Fruit fly (Drosophila melanogaster) whole organism, embryonic: Measurements from ENCODE around the gene CG8814.

Experiments used
- Atf3 ChIP-seq: fragments of 200-800 bp; sonication (Bioruptor generic); optimal IDR thresholded peaks from 3 replicates; lab custom pipeline; 2016; ENCODE audit warnings: missing biosample characterization, missing genetic modification characterization
- Bgb ChIP-seq: fragments of 200-800 bp; sonication (Bioruptor generic); IDR thresholded peaks from 2 replicates; pipeline ENCODE4 v1.3.6; 2022; ENCODE audit warnings: missing biosample characterization, missing genetic modification characterization; ENCODE audit not compliant: partially characterized antibody
- Bteb2 ChIP-seq: fragments of 200-800 bp; sonication (Bioruptor generic); optimal IDR thresholded peaks from 2 replicates; lab custom pipeline; 2016; ENCODE audit warnings: missing biosample characterization, missing genetic modification characterization
- CG10321 ChIP-seq: fragments of 200-800 bp; sonication (Bioruptor generic); IDR thresholded peaks from 2 replicates; pipeline ENCODE4 v1.3.6; 2022; ENCODE audit warnings: missing biosample characterization, missing genetic modification characterization
- CG10431 ChIP-seq: fragments of 200-800 bp; sonication (Bioruptor generic); optimal IDR thresholded peaks from 3 replicates; lab custom pipeline; 2018; ENCODE audit warnings: missing biosample characterization, mild to moderate bottlenecking, missing genetic modification characterization
- CG10543 ChIP-seq: fragments of 200-800 bp; sonication (Bioruptor generic); optimal IDR thresholded peaks from 3 replicates; lab custom pipeline; 2017; ENCODE audit warnings: missing biosample characterization, mild to moderate bottlenecking, missing genetic modification characterization, moderate library complexity
- CG10654 ChIP-seq: fragments of 200-800 bp; sonication (Bioruptor generic); optimal IDR thresholded peaks from 2 replicates; lab custom pipeline; 2016; ENCODE audit warnings: missing biosample characterization, missing genetic modification characterization
- CG13123 ChIP-seq: fragments of 200-800 bp; sonication (Bioruptor generic); optimal IDR thresholded peaks from 2 replicates; lab custom pipeline; 2016; ENCODE audit warnings: missing biosample characterization, missing genetic modification characterization
- CG17328 ChIP-seq: fragments of 200-800 bp; sonication (Bioruptor generic); IDR thresholded peaks from 2 replicates; pipeline ENCODE4 v1.3.6; 2022; ENCODE audit warnings: missing biosample characterization, missing genetic modification characterization
- CG1792 ChIP-seq: fragments of 200-800 bp; sonication (Bioruptor generic); optimal IDR thresholded peaks from 2 replicates; lab custom pipeline; 2016; ENCODE audit warnings: missing biosample characterization, missing genetic modification characterization
- CG2199 ChIP-seq: fragments of 200-800 bp; sonication (Bioruptor generic); IDR thresholded peaks from 3 replicates; pipeline ENCODE4 v1.3.6; 2022; ENCODE audit warnings: missing biosample characterization, missing genetic modification characterization
- CG3163 ChIP-seq: fragments of 200-800 bp; sonication (Bioruptor generic); optimal IDR thresholded peaks from 3 replicates; lab custom pipeline; 2016; ENCODE audit warnings: missing biosample characterization, missing genetic modification characterization
- CG42726 ChIP-seq: fragments of 200-800 bp; sonication (Bioruptor generic); IDR thresholded peaks from 2 replicates; pipeline ENCODE4 v1.3.6; 2022; ENCODE audit warnings: missing biosample characterization, missing genetic modification characterization; ENCODE audit not compliant: partially characterized antibody
- CG4282 ChIP-seq: fragments of 200-800 bp; sonication (Bioruptor generic); optimal IDR thresholded peaks from 2 replicates; lab custom pipeline; 2016; ENCODE audit warnings: missing biosample characterization, missing genetic modification characterization
- CG4360 ChIP-seq: fragments of 200-800 bp; sonication (Bioruptor generic); IDR thresholded peaks from 2 replicates; pipeline ENCODE4 v1.3.6; 2022; ENCODE audit warnings: missing biosample characterization, missing genetic modification characterization
- CG5245 ChIP-seq: fragments of 200-800 bp; sonication (Bioruptor generic); optimal IDR thresholded peaks from 3 replicates; lab custom pipeline; 2016; ENCODE audit warnings: missing biosample characterization, missing genetic modification characterization
- CG6765 ChIP-seq: fragments of 200-800 bp; sonication (Bioruptor generic); optimal IDR thresholded peaks from 3 replicates; lab custom pipeline; 2017; ENCODE audit warnings: missing biosample characterization, mild to moderate bottlenecking, missing genetic modification characterization
- CG7357 ChIP-seq: fragments of 200-800 bp; sonication (Bioruptor generic); IDR thresholded peaks from 3 replicates; pipeline ENCODE4 v1.3.6; 2022; ENCODE audit warnings: missing biosample characterization, missing genetic modification characterization
- CG8478 ChIP-seq: fragments of >200 bp; optimal IDR thresholded peaks from 2 replicates; lab custom pipeline; 2018
- Chrac-16 ChIP-seq: fragments of 200-800 bp; sonication (Bioruptor generic); optimal IDR thresholded peaks from 3 replicates; lab custom pipeline; 2016; ENCODE audit warnings: missing biosample characterization, missing genetic modification characterization
- Deaf1 ChIP-seq: fragments of 200-800 bp; optimal IDR thresholded peaks from 3 replicates; lab custom pipeline; 2019; ENCODE audit warnings: missing biosample characterization, mild to moderate bottlenecking, missing genetic modification characterization, moderate library complexity
- Dip2 ChIP-seq: fragments of 200-800 bp; sonication (Bioruptor generic); IDR thresholded peaks from 2 replicates; pipeline ENCODE4 v1.3.6; 2022; ENCODE audit warnings: missing biosample characterization, missing genetic modification characterization
- Dref ChIP-seq: fragments of 200-800 bp; sonication (Bioruptor generic); IDR thresholded peaks from 2 replicates; pipeline ENCODE4 v1.3.6; 2022; ENCODE audit warnings: missing biosample characterization, missing genetic modification characterization
- Fer3 ChIP-seq: fragments of 200-800 bp; sonication (Bioruptor generic); optimal IDR thresholded peaks from 2 replicates; lab custom pipeline; 2018; ENCODE audit warnings: missing biosample characterization, mild to moderate bottlenecking, missing genetic modification characterization, moderate library complexity
- HmgD ChIP-seq: fragments of 200-800 bp; sonication (Bioruptor generic); optimal IDR thresholded peaks from 3 replicates; lab custom pipeline; 2016; ENCODE audit warnings: missing biosample characterization, missing genetic modification characterization
- Hsf ChIP-seq: fragments of 200-800 bp; sonication (Bioruptor generic); optimal IDR thresholded peaks from 3 replicates; lab custom pipeline; 2016; ENCODE audit warnings: missing biosample characterization, missing genetic modification characterization
- Mrtf ChIP-seq: fragments of 200-800 bp; sonication (Bioruptor generic); IDR thresholded peaks from 3 replicates; pipeline ENCODE4 v1.3.6; 2022; ENCODE audit warnings: missing biosample characterization, missing genetic modification characterization
- Optix ChIP-seq: fragments of 200-800 bp; sonication (Bioruptor generic); IDR thresholded peaks from 3 replicates; pipeline ENCODE4 v1.3.6; 2022; ENCODE audit warnings: missing biosample characterization, missing genetic modification characterization
- Sox102F ChIP-seq: fragments of 200-800 bp; sonication (Bioruptor generic); optimal IDR thresholded peaks from 2 replicates; lab custom pipeline; 2018; ENCODE audit warnings: missing biosample characterization, mild to moderate bottlenecking, missing genetic modification characterization, moderate library complexity
- Ssrp ChIP-seq: fragments of 200-800 bp; sonication (Bioruptor generic); optimal IDR thresholded peaks from 2 replicates; lab custom pipeline; 2018; ENCODE audit warnings: missing biosample characterization, mild to moderate bottlenecking, missing genetic modification characterization, moderate library complexity
- ac ChIP-seq: fragments of 200-800 bp; sonication (Bioruptor generic); optimal IDR thresholded peaks from 3 replicates; lab custom pipeline; 2017; ENCODE audit warnings: missing biosample characterization, mild to moderate bottlenecking, missing genetic modification characterization
- aop ChIP-seq: fragments of 200-800 bp; sonication (Bioruptor generic); IDR thresholded peaks from 2 replicates; pipeline ENCODE4 v1.3.6; 2022; ENCODE audit warnings: missing biosample characterization, missing genetic modification characterization
- disco-r ChIP-seq: fragments of 200-800 bp; sonication (Bioruptor generic); optimal IDR thresholded peaks from 2 replicates; lab custom pipeline; 2016; ENCODE audit warnings: missing biosample characterization, missing genetic modification characterization
- dysf ChIP-seq: fragments of 200-800 bp; sonication (Bioruptor generic); IDR thresholded peaks from 3 replicates; pipeline ENCODE4 v1.3.6; 2022; ENCODE audit warnings: missing biosample characterization, missing genetic modification characterization
- fd102C ChIP-seq: fragments of 200-800 bp; sonication (Bioruptor generic); optimal IDR thresholded peaks from 2 replicates; lab custom pipeline; 2018; ENCODE audit warnings: missing biosample characterization, mild to moderate bottlenecking, missing genetic modification characterization, moderate library complexity
- fd3F ChIP-seq: fragments of 200-800 bp; sonication (Bioruptor generic); optimal IDR thresholded peaks from 2 replicates; lab custom pipeline; 2018; ENCODE audit warnings: missing biosample characterization, mild to moderate bottlenecking, missing genetic modification characterization, moderate library complexity
- hkb ChIP-seq, 2 experiments: fragments of 200-800 bp in 1 of 2; fragments of >200 bp in 1 of 2; sonication (Bioruptor generic) in 1 of 2; IDR thresholded peaks in 1 of 2; optimal IDR thresholded peaks in 1 of 2; 2 replicates each; pipeline versions ENCODE4 v1.3.6 to Lab custom; 2017 to 2022; ENCODE audit warnings: missing biosample characterization in 1 of 2, missing genetic modification characterization in 1 of 2
- hth ChIP-seq: fragments of >200 bp; optimal IDR thresholded peaks from 2 replicates; lab custom pipeline; 2017; ENCODE audit warnings: inconsistent platforms
- kah ChIP-seq: fragments of 200-800 bp; sonication (Bioruptor generic); optimal IDR thresholded peaks from 2 replicates; lab custom pipeline; 2018; ENCODE audit warnings: missing biosample characterization, mild to moderate bottlenecking, missing genetic modification characterization
- kay ChIP-seq: fragments of 200-800 bp; sonication (Bioruptor generic); optimal IDR thresholded peaks from 2 replicates; lab custom pipeline; 2016; ENCODE audit warnings: missing biosample characterization, missing genetic modification characterization
- lov ChIP-seq, 2 experiments: fragments of 200-800 bp in 1 of 2; fragments of >200 bp in 1 of 2; sonication (Bioruptor generic) in 1 of 2; IDR thresholded peaks in 1 of 2; optimal IDR thresholded peaks in 1 of 2; 2 replicates in 1 of 2; 3 replicates in 1 of 2; pipeline versions ENCODE4 v1.3.6 to Lab custom; 2017 to 2022; ENCODE audit warnings: missing biosample characterization in 1 of 2, missing genetic modification characterization in 1 of 2
- oc ChIP-seq: fragments of 200-800 bp; sonication (Bioruptor generic); optimal IDR thresholded peaks from 2 replicates; lab custom pipeline; 2018; ENCODE audit warnings: missing biosample characterization, mild to moderate bottlenecking, missing genetic modification characterization, moderate library complexity
- pfk ChIP-seq: fragments of 200-800 bp; sonication (Bioruptor generic); optimal IDR thresholded peaks from 2 replicates; lab custom pipeline; 2018; ENCODE audit warnings: missing biosample characterization, mild to moderate bottlenecking, missing genetic modification characterization, moderate library complexity
- pho ChIP-seq: fragments of 200-800 bp; sonication (Bioruptor generic); optimal IDR thresholded peaks from 2 replicates; lab custom pipeline; 2016; ENCODE audit warnings: missing biosample characterization, missing genetic modification characterization
- phol ChIP-seq: fragments of 200-800 bp; sonication (Bioruptor generic); optimal IDR thresholded peaks from 3 replicates; lab custom pipeline; 2018; ENCODE audit warnings: missing biosample characterization, mild to moderate bottlenecking, missing genetic modification characterization, moderate library complexity
- pnt ChIP-seq: fragments of 200-800 bp; sonication (Bioruptor generic); optimal IDR thresholded peaks from 3 replicates; lab custom pipeline; 2016; ENCODE audit warnings: missing biosample characterization, missing genetic modification characterization
- seq ChIP-seq: fragments of 200-800 bp; sonication (Bioruptor generic); IDR thresholded peaks from 2 replicates; pipeline ENCODE4 v1.3.6; 2022; ENCODE audit warnings: missing biosample characterization, missing genetic modification characterization
- stc ChIP-seq: fragments of 200-800 bp; sonication (Bioruptor generic); IDR thresholded peaks from 2 replicates; pipeline ENCODE4 v1.3.6; 2022; ENCODE audit warnings: missing biosample characterization, missing genetic modification characterization
- tap ChIP-seq: fragments of 200-800 bp; optimal IDR thresholded peaks from 3 replicates; lab custom pipeline; 2019; ENCODE audit warnings: missing biosample characterization, mild to moderate bottlenecking, missing genetic modification characterization, moderate library complexity
- tin ChIP-seq: fragments of 200-800 bp; sonication (Bioruptor generic); optimal IDR thresholded peaks from 3 replicates; lab custom pipeline; 2016; ENCODE audit warnings: missing biosample characterization, missing genetic modification characterization

CG8814 gene

DNA sequence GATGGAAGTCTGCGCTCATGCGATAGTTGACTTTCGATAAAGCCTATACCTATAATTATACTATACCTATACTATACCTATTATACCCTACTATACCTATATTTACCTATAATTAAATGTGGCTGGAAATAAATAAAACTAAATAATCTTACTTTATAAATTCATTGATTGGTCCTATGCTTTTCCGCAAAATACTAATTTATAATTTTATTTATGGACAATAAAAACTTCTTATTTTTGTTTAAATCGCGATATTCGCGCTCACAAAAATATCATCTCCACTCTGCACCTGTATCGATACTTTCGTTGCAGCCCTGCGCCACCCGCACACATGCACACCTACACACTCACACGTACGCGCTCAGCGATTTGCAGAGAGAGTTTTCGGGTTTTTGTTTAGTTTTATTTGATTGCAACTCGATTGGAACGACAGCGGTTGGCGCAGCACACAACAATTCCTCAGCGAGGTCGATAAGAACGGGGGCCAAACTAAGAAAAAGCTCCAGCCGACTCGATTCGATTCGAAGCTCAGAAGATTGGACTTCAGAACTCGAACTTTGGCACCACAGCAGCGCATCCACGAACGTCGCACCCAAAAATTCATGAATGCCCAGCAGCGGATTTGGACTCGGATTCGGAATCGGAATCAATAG lies at the start of gene CG8814 (continued):
- TF ChIP-seq CG10543 (GFP tag; lab: Kevin White, UChicago), result peak; percentile 86
- no peak for TF ChIP-seq fd102C (GFP tag; lab: Kevin White, UChicago)
- no peak for TF ChIP-seq CG6765
- TF ChIP-seq phol (tag; lab: Kevin White, UChicago), result peak; percentile 88
- peak; percentile 14 for TF ChIP-seq Fer3 (tag; lab: Kevin White, UChicago)
- TF ChIP-seq Atf3 (GFP tag; lab: Kevin White, UChicago), result peak; percentile 8
- TF ChIP-seq Ssrp (tag; lab: Kevin White, UChicago), result peak; percentile 55
- TF ChIP-seq pfk (GFP tag; lab: Kevin White, UChicago), result no peak
- 0 out of 3 replicates have a peak, but pooled peaks have one; percentile 37 for TF ChIP-seq CG7357 (GFP tag; lab: Robert Waterston, UW)
- no peak for TF ChIP-seq CG1792 (GFP tag; lab: Kevin White, UChicago)
- no peak for TF ChIP-seq hkb (optimal IDR thresholded peaks at IDR 0.05; lab: Kevin White, UChicago)
- TF ChIP-seq hkb (GFP tag; IDR thresholded peaks at IDR 0.05; lab: Robert Waterston, UW), result no peak
- no peak for TF ChIP-seq CG4282
- no peak for TF ChIP-seq CG10321 (GFP tag; lab: Robert Waterston, UW)
- TF ChIP-seq Sox102F, result peak; percentile 54
- peak; percentile 76 for TF ChIP-seq Dref (GFP tag; lab: Robert Waterston, UW)
- TF ChIP-seq Dip2 (GFP tag; lab: Robert Waterston, UW), result no peak
- peak; percentile 87 for TF ChIP-seq CG8478 (lab: Kevin White, UChicago)
- no peak for TF ChIP-seq tap
- peak; percentile 37 for TF ChIP-seq Hsf (GFP tag; lab: Kevin White, UChicago)
- TF ChIP-seq oc (tag; lab: Kevin White, UChicago), result no peak
- TF ChIP-seq ac (GFP tag; lab: Kevin White, UChicago), result no peak
- TF ChIP-seq CG3163 (GFP tag; lab: Kevin White, UChicago), result no peak
- TF ChIP-seq aop (GFP tag; lab: Robert Waterston, UW), result no peak
- TF ChIP-seq seq, result no peak
- no peak for TF ChIP-seq hth (lab: Kevin White, UChicago)
- peak; percentile 18 for TF ChIP-seq CG5245
- peak; percentile 51 for TF ChIP-seq fd3F (GFP tag; lab: Kevin White, UChicago)
- no peak for TF ChIP-seq disco-r (GFP tag; lab: Kevin White, UChicago)
- peak; percentile 57 for TF ChIP-seq pho (GFP tag; lab: Kevin White, UChicago)
- TF ChIP-seq tin, result peak; percentile 76
- peak; percentile 33 for TF ChIP-seq Bteb2 (GFP tag; lab: Kevin White, UChicago)
- no peak for TF ChIP-seq Optix (GFP tag; lab: Robert Waterston, UW)
- no peak for TF ChIP-seq pnt (GFP tag; lab: Kevin White, UChicago)
- no peak for TF ChIP-seq kah (GFP tag; lab: Kevin White, UChicago)
- no peak for TF ChIP-seq lov (optimal IDR thresholded peaks at IDR 0.05; lab: Kevin White, UChicago)
- TF ChIP-seq lov (GFP tag; IDR thresholded peaks at IDR 0.05; lab: Robert Waterston, UW), result no peak
- TF ChIP-seq Deaf1 (tag; lab: Kevin White, UChicago), result peak; percentile 57
- TF ChIP-seq HmgD (GFP tag; lab: Kevin White, UChicago), result no peak
- TF ChIP-seq CG10431 (GFP tag; lab: Kevin White, UChicago), result no peak
- peak; percentile 57 for TF ChIP-seq Chrac-16
- 0 out of 2 replicates have a peak, but pooled peaks have one; percentile 9 for TF ChIP-seq CG4360
- peak; percentile 72; the same call in 2 of the 3 replicates for TF ChIP-seq dysf (GFP tag; lab: Robert Waterston, UW)
- TF ChIP-seq Mrtf (GFP tag; lab: Robert Waterston, UW), result 0 out of 3 replicates have a peak, but pooled peaks have one; percentile 58
- TF ChIP-seq CG42726 (GFP tag; lab: Robert Waterston, UW), result 0 out of 2 replicates have a peak, but pooled peaks have one; percentile 14
- TF ChIP-seq Bgb (GFP tag; lab: Robert Waterston, UW), result peak; percentile 77
- no peak for TF ChIP-seq CG2199 (GFP tag; lab: Robert Waterston, UW)
- peak; percentile 20; the same call in 1 of the 2 replicates for TF ChIP-seq stc (GFP tag; lab: Robert Waterston, UW)
- TF ChIP-seq CG13123 (GFP tag; lab: Kevin White, UChicago), result peak; percentile 37
- peak; percentile 53 for TF ChIP-seq kay (GFP tag; lab: Kevin White, UChicago)
- TF ChIP-seq CG10654 (GFP tag; lab: Kevin White, UChicago), result peak; percentile 54
- 0 out of 2 replicates have a peak, but pooled peaks have one; percentile 5 for TF ChIP-seq CG17328 (GFP tag; lab: Robert Waterston, UW)
